Worm (Caenorhabditis elegans) whole organism, L4 larva: ENCODE data around the gene T10H10.2.

Source experiments
- F26F4.8 ChIP-seq: fragments of 200-800 bp; sonication (Bioruptor generic); conservative IDR thresholded peaks from 2 replicates; pipeline ENCODE4 v1.3.6; 2022; ENCODE audit warnings: missing genetic modification characterization, missing compliant biosample characterization
- R02D3.7 ChIP-seq: fragments of 150-350 bp; sonication (generic microtip); optimal IDR thresholded peaks from 3 replicates; lab custom pipeline; 2014; ENCODE audit warnings: missing biosample characterization, missing genetic modification characterization
- Y105C5A.15 ChIP-seq: fragments of 200-800 bp; sonication (Bioruptor generic); IDR thresholded peaks from 2 replicates; pipeline ENCODE4 v1.3.6; 2022; ENCODE audit warnings: missing genetic modification characterization, missing compliant biosample characterization
- Y75B8A.6 ChIP-seq: fragments of 200-800 bp; sonication (Bioruptor generic); IDR thresholded peaks from 2 replicates; pipeline ENCODE4 v1.3.6; 2022; ENCODE audit warnings: missing genetic modification reagents, missing genetic modification characterization, missing compliant biosample characterization
- ZK337.2 ChIP-seq: fragments of 200-800 bp; sonication (Bioruptor generic); IDR thresholded peaks from 2 replicates; pipeline ENCODE4 v1.3.6; 2022; ENCODE audit warnings: missing genetic modification reagents, missing genetic modification characterization, missing compliant biosample characterization
- aha-1 ChIP-seq: fragments of 150-350 bp; peaks from one replicate; lab custom pipeline; 2014; ENCODE audit warnings: missing biosample characterization, missing genetic modification characterization
- aly-2 ChIP-seq: sonication (generic microtip); optimal IDR thresholded peaks from 2 replicates; lab custom pipeline; 2018; ENCODE audit warnings: missing biosample characterization, missing genetic modification characterization
- attf-4 ChIP-seq: sonication (generic microtip); optimal IDR thresholded peaks from 3 replicates; lab custom pipeline; 2017; ENCODE audit warnings: missing biosample characterization, missing genetic modification characterization
- ceh-28 ChIP-seq: fragments of 150-350 bp; optimal IDR thresholded peaks from 2 replicates; lab custom pipeline; 2014; ENCODE audit warnings: missing biosample characterization, missing genetic modification reagents, missing genetic modification characterization
- ces-1 ChIP-seq: fragments of 150-350 bp; sonication (generic microtip); optimal IDR thresholded peaks from 4 replicates; lab custom pipeline; 2014; ENCODE audit warnings: missing biosample characterization, missing genetic modification reagents, missing genetic modification characterization
- daf-16 ChIP-seq, 3 experiments: sonication (generic microtip); optimal IDR thresholded peaks; 2 replicates each; lab custom pipeline; 2016 to 2017; ENCODE audit warnings: missing genetic modification characterization in 3 of 3, missing genetic modification reagents in 3 of 3, mild to moderate bottlenecking in 2 of 3, missing compliant biosample characterization in 2 of 3, missing biosample characterization in 1 of 3, moderate library complexity in 1 of 3
- fkh-10 ChIP-seq: fragments of 150-350 bp; optimal IDR thresholded peaks from 2 replicates; lab custom pipeline; 2014; ENCODE audit warnings: missing biosample characterization, missing genetic modification reagents, missing genetic modification characterization
- fos-1 ChIP-seq: fragments of 150-350 bp; optimal IDR thresholded peaks from 2 replicates; lab custom pipeline; 2014; ENCODE audit warnings: missing biosample characterization, missing genetic modification characterization
- hlh-11 ChIP-seq: fragments of 200-800 bp; sonication (Bioruptor generic); optimal IDR thresholded peaks from 2 replicates; lab custom pipeline; 2018; ENCODE audit warnings: mild to moderate bottlenecking, missing genetic modification characterization, missing compliant biosample characterization
- lin-1 ChIP-seq: fragments of 200-800 bp; sonication (Bioruptor generic); IDR thresholded peaks from 2 replicates; pipeline ENCODE4 v1.3.6; 2022; ENCODE audit warnings: missing genetic modification reagents, missing genetic modification characterization, missing compliant biosample characterization
- lin-15B ChIP-seq: fragments of 150-350 bp; sonication (generic microtip); optimal IDR thresholded peaks from 3 replicates; lab custom pipeline; 2014; ENCODE audit warnings: missing biosample characterization, missing genetic modification characterization
- lin-29 ChIP-seq: fragments of 200-800 bp; sonication (Bioruptor generic); IDR thresholded peaks from 2 replicates; pipeline ENCODE4 v1.3.6; 2022; ENCODE audit warnings: missing genetic modification reagents, missing genetic modification characterization, missing compliant biosample characterization
- lin-38 ChIP-seq: fragments of 200-800 bp; sonication (Bioruptor generic); IDR thresholded peaks from 2 replicates; pipeline ENCODE4 v1.3.6; 2022; ENCODE audit warnings: missing genetic modification reagents, missing genetic modification characterization, missing compliant biosample characterization
- mes-2 ChIP-seq: sonication (generic microtip); optimal IDR thresholded peaks from 2 replicates; lab custom pipeline; 2016; ENCODE audit warnings: missing genotype, mild to moderate bottlenecking, missing genetic modification characterization, missing compliant biosample characterization; ENCODE audit not compliant: poor library complexity, severe bottlenecking
- mxl-2 ChIP-seq: fragments of 200-800 bp; sonication (Bioruptor generic); conservative IDR thresholded peaks from 2 replicates; pipeline ENCODE4 v1.3.6; 2022; ENCODE audit warnings: missing genetic modification reagents, missing genetic modification characterization, missing compliant biosample characterization
- nhr-10 ChIP-seq: fragments of 150-350 bp; optimal IDR thresholded peaks from 2 replicates; lab custom pipeline; 2014; ENCODE audit warnings: missing biosample characterization, missing genetic modification characterization
- nhr-102 ChIP-seq: sonication (generic microtip); optimal IDR thresholded peaks from 2 replicates; lab custom pipeline; 2016; ENCODE audit warnings: mild to moderate bottlenecking, missing genetic modification characterization, moderate library complexity, missing compliant biosample characterization
- nhr-111 ChIP-seq: fragments of 200-800 bp; sonication (Bioruptor generic); optimal IDR thresholded peaks from 2 replicates; lab custom pipeline; 2018; ENCODE audit warnings: mild to moderate bottlenecking, missing genetic modification characterization, missing compliant biosample characterization
- nhr-28 ChIP-seq: fragments of 150-350 bp; optimal IDR thresholded peaks from 2 replicates; lab custom pipeline; 2014; ENCODE audit warnings: missing biosample characterization, missing genetic modification characterization
- nhr-41 ChIP-seq: fragments of 200-800 bp; sonication (Bioruptor generic); IDR thresholded peaks from 2 replicates; pipeline ENCODE4 v1.3.6; 2022; ENCODE audit warnings: missing genetic modification reagents, missing genetic modification characterization, missing compliant biosample characterization
- nhr-77 ChIP-seq: fragments of 150-350 bp; optimal IDR thresholded peaks from 2 replicates; lab custom pipeline; 2014; ENCODE audit warnings: missing biosample characterization, missing genetic modification characterization
- php-3 ChIP-seq: fragments of 200-800 bp; sonication (Bioruptor generic); IDR thresholded peaks from 2 replicates; pipeline ENCODE4 v1.3.6; 2022; ENCODE audit warnings: missing genetic modification reagents, missing genetic modification characterization, missing compliant biosample characterization
- pqm-1 ChIP-seq: sonication (generic microtip); optimal IDR thresholded peaks from 2 replicates; lab custom pipeline; 2017; ENCODE audit warnings: missing biosample characterization, missing genetic modification characterization
- rbr-2 ChIP-seq: sonication (generic microtip); optimal IDR thresholded peaks from 2 replicates; lab custom pipeline; 2016; ENCODE audit warnings: missing genotype, missing genetic modification characterization, missing compliant biosample characterization
- saeg-2 ChIP-seq: fragments of 200-800 bp; sonication (Bioruptor generic); IDR thresholded peaks from 2 replicates; pipeline ENCODE4 v1.3.6; 2022; ENCODE audit warnings: missing genetic modification reagents, missing genetic modification characterization, missing compliant biosample characterization
- set-16 ChIP-seq: fragments of 200-800 bp; sonication (Bioruptor generic); IDR thresholded peaks from 2 replicates; pipeline ENCODE4 v1.3.6; 2022; ENCODE audit warnings: missing genetic modification reagents, missing genetic modification characterization, missing compliant biosample characterization
- skn-1 ChIP-seq: fragments of 150-350 bp; optimal IDR thresholded peaks from 2 replicates; lab custom pipeline; 2014; ENCODE audit warnings: missing biosample characterization, missing genetic modification characterization
- spr-1 ChIP-seq: sonication (generic microtip); optimal IDR thresholded peaks from 2 replicates; lab custom pipeline; 2016; ENCODE audit warnings: mild to moderate bottlenecking, missing genetic modification characterization, missing compliant biosample characterization
- spr-3 ChIP-seq: fragments of 200-800 bp; sonication (Bioruptor generic); optimal IDR thresholded peaks from 2 replicates; lab custom pipeline; 2018; ENCODE audit warnings: mild to moderate bottlenecking, missing genetic modification characterization, missing compliant biosample characterization
- unc-130 ChIP-seq: sonication (generic microtip); optimal IDR thresholded peaks from 2 replicates; lab custom pipeline; 2016; ENCODE audit warnings: missing genetic modification reagents, missing genetic modification characterization, missing compliant biosample characterization
- unc-39 ChIP-seq: sonication (generic microtip); optimal IDR thresholded peaks from 2 replicates; lab custom pipeline; 2017; ENCODE audit warnings: missing biosample characterization, missing genetic modification characterization
- unc-62 ChIP-seq, 3 experiments: fragments of 150-350 bp in 1 of 3; sonication (generic microtip); optimal IDR thresholded peaks in 2 of 3; peaks in 1 of 3; 1 replicate in 1 of 3; 2 replicates in 2 of 3; lab custom pipeline; 2014 to 2017; ENCODE audit warnings: missing biosample characterization in 3 of 3, missing genetic modification characterization in 3 of 3, missing genetic modification reagents in 3 of 3, missing genotype in 1 of 3
- vab-7 ChIP-seq: fragments of 200-800 bp; sonication (Bioruptor generic); IDR thresholded peaks from 2 replicates; pipeline ENCODE4 v1.3.6; 2022; ENCODE audit warnings: missing genetic modification reagents, missing genetic modification characterization, missing compliant biosample characterization
- ztf-11 ChIP-seq: fragments of 150-350 bp; optimal IDR thresholded peaks from 2 replicates; lab custom pipeline; 2014; ENCODE audit warnings: missing biosample characterization, missing genetic modification characterization

Gene T10H10.2

ce11 chrX:2328873-2329272 lies 34.3 kb downstream of the T10H10.2 start (continued):
- TF ChIP-seq php-3 (GFP tag; lab: Robert Waterston, UW) (no peak), vab-7 (GFP tag; lab: Robert Waterston, UW) (0 out of 2 replicates have a peak, but pooled peaks have one; percentile 8), lin-38 (peak; percentile 39), ztf-11 (no peak), nhr-111 (GFP tag; lab: Kevin White, UChicago) (no peak), ceh-28 (tag; lab: Kevin White, UChicago) (no peak), saeg-2 (GFP tag; lab: Robert Waterston, UW) (no peak), aha-1 (peak; percentile 94), nhr-41 (no peak), unc-39 (no peak), aly-2 (tag; lab: Kevin White, UChicago) (no peak), nhr-102 (tag; lab: Kevin White, UChicago) (peak; percentile 66)

DNA sequence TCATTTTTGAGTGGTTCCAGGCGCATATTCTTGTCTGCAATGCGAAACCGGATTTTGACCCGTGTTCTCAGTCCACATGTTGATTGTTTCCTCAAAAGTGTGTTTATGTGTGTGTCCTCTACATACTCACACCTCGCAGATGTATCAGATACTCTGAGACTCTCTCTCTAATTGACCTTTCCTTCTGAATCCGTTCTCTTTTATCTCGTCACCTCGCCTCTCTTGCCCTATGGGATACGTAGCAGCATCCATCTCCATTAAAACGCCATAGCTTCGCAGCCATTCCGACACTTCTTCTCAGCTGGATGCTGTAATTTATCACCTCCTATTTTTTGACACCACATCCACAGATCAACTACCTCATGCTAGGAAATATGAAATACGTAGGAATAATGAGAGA lies 35.9 kb downstream of the T10H10.2 start:
- TF ChIP-seq aha-1 (peak; percentile 95), attf-4 (tag; lab: Kevin White, UChicago) (no peak), ces-1 (GFP tag; lab: Kevin White, UChicago) (no peak), skn-1 (tag; lab: Kevin White, UChicago) (no peak), unc-62 (GFP tag; optimal IDR thresholded peaks at IDR 0.05 in 1 of 2; lab: Kevin White, UChicago) (peak in 1 of 2 experiments; percentile 24), unc-62 (tag; optimal IDR thresholded peaks at IDR 0.05; lab: Kevin White, UChicago) (no peak), hlh-11 (tag; lab: Kevin White, UChicago) (no peak), nhr-28 (tag; lab: Kevin White, UChicago) (no peak), F26F4.8 (GFP tag; lab: Robert Waterston, UW) (no peak), daf-16 (GFP tag; optimal IDR thresholded peaks at IDR 0.05; lab: Kevin White, UChicago) (no peak), daf-16 (tag; optimal IDR thresholded peaks at IDR 0.05; lab: Kevin White, UChicago) (no peak)

ce11 chrX:2335384-2335783 lies 40.8 kb downstream of the T10H10.2 start, which contains the start of gene T01B6.1:
T01B6.1 (plus strand) TSS chrX:2335684.
- TF ChIP-seq php-3 (GFP tag; lab: Robert Waterston, UW) (no peak), unc-62 (GFP tag; optimal IDR thresholded peaks at IDR 0.05 in 1 of 2; lab: Kevin White, UChicago) (peak in 1 of 2 experiments; percentile 11), unc-62 (tag; optimal IDR thresholded peaks at IDR 0.05; lab: Kevin White, UChicago) (no peak), nhr-10 (no peak), R02D3.7 (tag; lab: Kevin White, UChicago) (no peak), ZK337.2 (GFP tag; lab: Robert Waterston, UW) (no peak), pqm-1 (no peak), set-16 (GFP tag; lab: Robert Waterston, UW) (no peak), fkh-10 (GFP tag; lab: Kevin White, UChicago) (no peak)

- no peak for TF ChIP-seq lin-15B (tag; lab: Kevin White, UChicago)
- TF ChIP-seq unc-130 (GFP tag; lab: Kevin White, UChicago): no peak
- no peak for TF ChIP-seq aly-2 (tag; lab: Kevin White, UChicago)
- no peak for TF ChIP-seq nhr-28 (tag; lab: Kevin White, UChicago)
- TF ChIP-seq hlh-11 (tag; lab: Kevin White, UChicago): no peak
- TF ChIP-seq nhr-111 (GFP tag; lab: Kevin White, UChicago): no peak
- TF ChIP-seq spr-1: no peak
- TF ChIP-seq mxl-2: no peak
- no peak for TF ChIP-seq pqm-1
- TF ChIP-seq fos-1 (tag; lab: Kevin White, UChicago): no peak
- no peak for TF ChIP-seq ZK337.2 (GFP tag; lab: Robert Waterston, UW)
- TF ChIP-seq Y105C5A.15: no peak
- TF ChIP-seq, all 104 proteins: peak for 0
Observed at ce11 chrX:2338210-2338609, 43.7 kb downstream of the T10H10.2 start, which contains the start of gene nlp-45. nlp-45 (minus strand) TSS chrX:2338310.

DNA sequence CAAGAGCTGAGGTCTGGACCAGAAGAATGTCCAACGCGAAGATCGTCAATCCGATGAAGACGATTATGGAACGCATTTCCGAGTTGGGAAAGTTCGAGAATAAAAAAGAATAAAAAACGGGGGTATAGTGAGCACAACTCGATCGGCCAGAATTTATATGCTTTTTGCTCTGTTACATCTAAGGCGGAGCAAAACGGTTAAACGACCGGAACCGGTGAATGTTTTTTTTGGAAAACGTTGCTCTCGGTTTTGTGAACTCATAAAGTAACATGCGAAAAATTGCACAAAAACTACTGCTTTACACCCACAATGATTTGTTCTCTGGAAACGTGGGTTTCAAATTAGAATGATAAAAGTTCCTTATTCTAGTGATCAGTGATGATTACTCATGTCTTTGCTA lies 47.4 kb downstream of the T10H10.2 start, which contains the start of gene nlp-22:
TSS of gene nlp-22 (minus strand) at position 101 of the 400 bp plus-strand sequence.
- TF ChIP-seq Y105C5A.15 (no peak), nhr-77 (tag; lab: Kevin White, UChicago) (no peak), mes-2 (tag; lab: Kevin White, UChicago) (no peak), Y75B8A.6 (GFP tag; lab: Robert Waterston, UW) (no peak), rbr-2 (tag; lab: Kevin White, UChicago) (no peak), ceh-28 (tag; lab: Kevin White, UChicago) (no peak), spr-3 (GFP tag; lab: Kevin White, UChicago) (no peak), lin-1 (GFP tag; lab: Robert Waterston, UW) (no peak), saeg-2 (GFP tag; lab: Robert Waterston, UW) (no peak), nhr-41 (no peak), lin-29 (no peak), unc-39 (no peak)
- TF ChIP-seq, all 104 proteins: peak for 0
